Worm (Caenorhabditis elegans): ENCODE results near the gene irld-7.

The irld-7 gene

ce11 chrIV:6555388-6556330, 34.5 kb upstream of the irld-7 start, which contains the start of gene paqr-1:
Gene paqr-1, minus strand, starts transcription at chrIV:6555438.
- no peak for TF ChIP-seq pag-3 (tag; optimal IDR thresholded peaks at IDR 0.05; ENCODE audit: borderline replicate concordance, insufficient read depth)
- TF ChIP-seq aha-1 (tag; optimal IDR thresholded peaks at IDR 0.05) = no peak
- TF ChIP-seq grh-1 (GFP tag; IDR thresholded peaks at IDR 0.05) = no peak
- no peak for TF ChIP-seq C34B4.2 (tag; optimal IDR thresholded peaks at IDR 0.05)
- TF ChIP-seq lir-3 (tag; optimal IDR thresholded peaks at IDR 0.05; ENCODE audit: poor library complexity) = peak; percentile 42
- TF ChIP-seq nhr-90 (tag; optimal IDR thresholded peaks at IDR 0.05; ENCODE audit: poor library complexity) = peak; percentile 50
- no peak for TF ChIP-seq ztf-11 (tag; optimal IDR thresholded peaks at IDR 0.05)
- no peak for TF ChIP-seq nhr-84 (tag; optimal IDR thresholded peaks at IDR 0.05)
- peak; percentile 50 for TF ChIP-seq nhr-47 (tag; optimal IDR thresholded peaks at IDR 0.05)
- TF ChIP-seq ces-1 (GFP tag; optimal IDR thresholded peaks at IDR 0.05) = no peak
- TF ChIP-seq ceh-8 (GFP tag; optimal IDR thresholded peaks at IDR 0.05) = no peak
- no peak; the same call in 1 of the 2 replicates for TF ChIP-seq nhr-19 (GFP tag; conservative IDR thresholded peaks at IDR 0.05)
- no peak for TF ChIP-seq nhr-12 (tag; optimal IDR thresholded peaks at IDR 0.05)
- no peak for TF ChIP-seq unc-62 (GFP tag; optimal IDR thresholded peaks at IDR 0.05)
- TF ChIP-seq nhr-77 (tag; optimal IDR thresholded peaks at IDR 0.05) = no peak
- no peak for TF ChIP-seq ceh-90 (tag; optimal IDR thresholded peaks at IDR 0.05)
- peak; percentile 2 for TF ChIP-seq swsn-7 (tag; optimal IDR thresholded peaks at IDR 0.05)
- TF ChIP-seq nhr-28 (tag; optimal IDR thresholded peaks at IDR 0.05) = no peak
- TF ChIP-seq unc-130 (tag; optimal IDR thresholded peaks at IDR 0.05) = peak; percentile 22
- no peak for TF ChIP-seq hlh-17 (GFP tag; optimal IDR thresholded peaks at IDR 0.05; ENCODE audit: borderline replicate concordance)
- no peak for TF ChIP-seq nhr-76 (tag; optimal IDR thresholded peaks at IDR 0.05)
- TF ChIP-seq fkh-10 (GFP tag; optimal IDR thresholded peaks at IDR 0.05) = no peak
- peak; percentile 27 for TF ChIP-seq lin-15B (tag; optimal IDR thresholded peaks at IDR 0.05)
- TF ChIP-seq elt-3 (tag; optimal IDR thresholded peaks at IDR 0.05) = peak in 1 of 6 experiments; percentile 28
- TF ChIP-seq efl-3 (GFP tag; optimal IDR thresholded peaks at IDR 0.05) = no peak
- TF ChIP-seq nhr-85 (tag) = peak; percentile 87
- TF ChIP-seq mep-1 (tag; optimal IDR thresholded peaks at IDR 0.05) = peak; percentile 42
- TF ChIP-seq dpl-1 (GFP tag; optimal IDR thresholded peaks at IDR 0.05) = peak; percentile 55 to 86 (median 71)
- TF ChIP-seq isw-1 (GFP tag; IDR thresholded peaks at IDR 0.05) = peak; percentile 27; the same call in 1 of the 2 replicates
- TF ChIP-seq nhr-237 (tag; optimal IDR thresholded peaks at IDR 0.05) = no peak
- no peak for TF ChIP-seq ceh-88 (GFP tag; IDR thresholded peaks at IDR 0.05)
- no peak for TF ChIP-seq vab-15 (tag; optimal IDR thresholded peaks at IDR 0.05)
- TF ChIP-seq tbx-2 (tag; optimal IDR thresholded peaks at IDR 0.05) = no peak
- no peak for TF ChIP-seq snpc-4 (tag; optimal IDR thresholded peaks at IDR 0.05)
- TF ChIP-seq C16A3.4 (tag; optimal IDR thresholded peaks at IDR 0.05) = no peak
- peak; percentile 51 for TF ChIP-seq snu-23 (GFP tag; optimal IDR thresholded peaks at IDR 0.05)
- no peak for TF ChIP-seq ama-1 (optimal IDR thresholded peaks at IDR 0.05)
- no peak for TF ChIP-seq F16B12.6 (tag; optimal IDR thresholded peaks at IDR 0.05)
- no peak for TF ChIP-seq unc-30 (tag; optimal IDR thresholded peaks at IDR 0.05)
- TF ChIP-seq Y116A8C.19 (tag; optimal IDR thresholded peaks at IDR 0.05; ENCODE audit: borderline replicate concordance) = no peak
- peak; percentile 50 for TF ChIP-seq elt-2 (tag; optimal IDR thresholded peaks at IDR 0.05)
- no peak for TF ChIP-seq ets-5 (GFP tag; IDR thresholded peaks at IDR 0.05)
- TF ChIP-seq tlp-1 (tag; optimal IDR thresholded peaks at IDR 0.05) = no peak
- peak; percentile 63 for TF ChIP-seq zip-4 (GFP tag; optimal IDR thresholded peaks at IDR 0.05)
- no peak for TF ChIP-seq sox-4 (tag; optimal IDR thresholded peaks at IDR 0.05)
- peak; percentile 72 for TF ChIP-seq nhr-71 (tag; optimal IDR thresholded peaks at IDR 0.05)
- TF ChIP-seq fos-1 (tag; optimal IDR thresholded peaks at IDR 0.05) = no peak
- no peak for TF ChIP-seq pqm-1 (tag; optimal IDR thresholded peaks at IDR 0.05)
- TF ChIP-seq fkh-4 (tag; optimal IDR thresholded peaks at IDR 0.05; ENCODE audit: borderline replicate concordance) = no peak
- TF ChIP-seq blmp-1 (tag; optimal IDR thresholded peaks at IDR 0.05) = peak; percentile 40
- no peak for TF ChIP-seq pax-3 (tag; optimal IDR thresholded peaks at IDR 0.05)

Measured in whole organism, L1 larva.